Fruit fly (Drosophila melanogaster): ENCODE measurements around the gene CG31668.

DNA sequence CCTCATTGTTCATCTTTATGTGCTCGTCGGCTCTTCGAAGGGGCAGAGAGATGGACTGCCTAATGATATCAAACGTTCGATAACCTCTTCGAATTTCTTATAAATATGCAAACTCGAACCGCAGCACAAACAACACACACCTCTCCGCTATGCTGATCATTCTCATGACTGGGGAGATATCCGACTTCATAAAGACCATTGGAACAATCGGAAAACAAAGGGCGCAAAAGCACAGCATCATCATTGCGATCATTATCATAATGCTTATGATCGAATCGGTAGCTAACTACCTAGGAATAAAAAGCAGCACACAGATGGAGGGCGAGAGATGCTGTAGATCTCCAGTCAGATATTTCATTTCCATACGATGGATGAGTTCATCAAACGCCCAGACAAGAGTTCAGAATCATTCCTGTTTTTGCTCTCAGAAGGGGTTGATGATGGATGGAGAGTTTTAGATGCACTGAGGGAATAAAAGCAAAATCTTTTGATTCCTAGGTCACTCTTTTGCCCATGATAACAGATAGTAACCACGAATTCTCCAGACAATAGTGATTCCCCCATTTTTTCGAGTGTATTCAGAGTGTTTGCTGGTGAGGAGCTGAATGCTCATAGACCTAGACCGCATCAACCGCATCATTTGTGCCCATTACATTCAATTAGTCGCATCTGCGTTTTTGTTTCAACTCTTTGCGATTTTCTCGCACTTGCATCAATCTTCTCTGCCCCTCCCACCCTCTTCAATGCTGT is 38.8 kb downstream of the CG31668 start:
- TF ChIP-seq bab1 (GFP tag; optimal IDR thresholded peaks at IDR 0.05) (no peak), CG7045 (GFP tag; optimal IDR thresholded peaks at IDR 0.05) (no peak), ovo (GFP tag; optimal IDR thresholded peaks at IDR 0.05) (no peak), CG5204 (GFP tag; optimal IDR thresholded peaks at IDR 0.05) (no peak), CG7101 (tag; optimal IDR thresholded peaks at IDR 0.05) (no peak), toe (GFP tag; optimal IDR thresholded peaks at IDR 0.05) (no peak), CG33017 (tag; optimal IDR thresholded peaks at IDR 0.05) (no peak), CG11617 (GFP tag; optimal IDR thresholded peaks at IDR 0.05) (no peak), Hr96 (GFP tag; optimal IDR thresholded peaks at IDR 0.05) (no peak), Crg-1 (GFP tag; optimal IDR thresholded peaks at IDR 0.05) (no peak), Clk (GFP tag; optimal IDR thresholded peaks at IDR 0.05) (no peak), kay (GFP tag; ENCODE audit: borderline replicate concordance) (no peak)
